Worm (Caenorhabditis elegans) whole organism, L2 larva: Measurements from ENCODE around the gene rgs-2.

Source experiments
- C34F6.9 ChIP-seq: fragments of 150-350 bp; optimal IDR thresholded peaks from 2 replicates; lab custom pipeline; 2014; ENCODE audit warnings: missing biosample characterization, missing genetic modification characterization
- R02D3.7 ChIP-seq: fragments of 150-350 bp; optimal IDR thresholded peaks from 2 replicates; lab custom pipeline; 2014; ENCODE audit warnings: missing biosample characterization, missing genetic modification characterization
- Y55F3AM.14 ChIP-seq: fragments of 200-800 bp; sonication (Bioruptor generic); optimal IDR thresholded peaks from 2 replicates; lab custom pipeline; 2018; ENCODE audit warnings: mild to moderate bottlenecking, missing genetic modification characterization, missing compliant biosample characterization
- ZK546.5 ChIP-seq: sonication (generic microtip); optimal IDR thresholded peaks from 2 replicates; lab custom pipeline; 2017; ENCODE audit warnings: missing biosample characterization, missing genetic modification characterization
- aly-2 ChIP-seq: fragments of 150-350 bp; optimal IDR thresholded peaks from 2 replicates; lab custom pipeline; 2014; ENCODE audit warnings: missing biosample characterization, missing genetic modification characterization
- blmp-1 ChIP-seq: sonication (generic microtip); optimal IDR thresholded peaks from 2 replicates; lab custom pipeline; 2017; ENCODE audit warnings: missing genetic modification characterization, mild to moderate bottlenecking, missing compliant biosample characterization, antibody characterized with exemption, moderate library complexity; ENCODE audit not compliant: insufficient read depth
- ceh-16 ChIP-seq: fragments of 150-350 bp; optimal IDR thresholded peaks from 2 replicates; lab custom pipeline; 2014; ENCODE audit warnings: missing biosample characterization, missing genetic modification characterization
- crh-2 ChIP-seq: sonication (generic microtip); optimal IDR thresholded peaks from 2 replicates; lab custom pipeline; 2017; ENCODE audit warnings: missing biosample characterization, missing genetic modification characterization
- dmd-4 ChIP-seq: sonication (generic microtip); optimal IDR thresholded peaks from 2 replicates; lab custom pipeline; 2017; ENCODE audit warnings: missing biosample characterization, missing genetic modification characterization
- egl-27 ChIP-seq: sonication (generic microtip); optimal IDR thresholded peaks from 3 replicates; lab custom pipeline; 2017; ENCODE audit warnings: missing biosample characterization, missing genetic modification reagents, missing genetic modification characterization
- elt-1 ChIP-seq: fragments of 150-350 bp; optimal IDR thresholded peaks from 2 replicates; lab custom pipeline; 2014; ENCODE audit warnings: missing biosample characterization, missing genetic modification characterization
- elt-3 ChIP-seq: sonication (generic microtip); optimal IDR thresholded peaks from 2 replicates; lab custom pipeline; 2017; ENCODE audit warnings: missing biosample characterization, missing genetic modification characterization
- fos-1 ChIP-seq: fragments of 150-350 bp; optimal IDR thresholded peaks from 2 replicates; lab custom pipeline; 2014; ENCODE audit warnings: missing biosample characterization, missing genetic modification characterization
- lin-13 ChIP-seq: fragments of 150-350 bp; optimal IDR thresholded peaks from 2 replicates; lab custom pipeline; 2014; ENCODE audit warnings: missing biosample characterization, missing genetic modification reagents, missing genetic modification characterization
- lin-39 ChIP-seq: fragments of 150-350 bp; optimal IDR thresholded peaks from 2 replicates; lab custom pipeline; 2014; ENCODE audit warnings: missing biosample characterization, missing genetic modification reagents, missing genetic modification characterization
- lsy-2 ChIP-seq, 2 experiments: fragments of 150-350 bp in 1 of 2; sonication (generic microtip) in 1 of 2; optimal IDR thresholded peaks; 2 replicates each; lab custom pipeline; 2014 to 2017; ENCODE audit warnings: missing biosample characterization in 2 of 2, missing genetic modification characterization in 2 of 2
- mab-5 ChIP-seq: fragments of 150-350 bp; optimal IDR thresholded peaks from 2 replicates; lab custom pipeline; 2014; ENCODE audit warnings: missing biosample characterization, missing genetic modification characterization
- mdl-1 ChIP-seq, 2 experiments: fragments of 150-350 bp in 1 of 2; sonication (generic microtip) in 1 of 2; optimal IDR thresholded peaks; 2 replicates each; lab custom pipeline; 2017; ENCODE audit warnings: missing biosample characterization in 2 of 2, missing genetic modification characterization in 2 of 2
- nhr-10 ChIP-seq: sonication (generic microtip); optimal IDR thresholded peaks from 2 replicates; lab custom pipeline; 2017; ENCODE audit warnings: missing biosample characterization, missing genetic modification characterization
- nhr-11 ChIP-seq: fragments of 150-350 bp; optimal IDR thresholded peaks from 2 replicates; lab custom pipeline; 2014; ENCODE audit warnings: missing biosample characterization, missing genetic modification characterization
- nhr-12 ChIP-seq: fragments of 150-350 bp; optimal IDR thresholded peaks from 2 replicates; lab custom pipeline; 2014; ENCODE audit warnings: missing biosample characterization, missing genetic modification characterization
- nhr-129 ChIP-seq: fragments of 150-350 bp; optimal IDR thresholded peaks from 2 replicates; lab custom pipeline; 2014; ENCODE audit warnings: missing biosample characterization, missing genetic modification characterization
- nhr-21 ChIP-seq: fragments of 150-350 bp; optimal IDR thresholded peaks from 2 replicates; lab custom pipeline; 2014; ENCODE audit warnings: missing biosample characterization, missing genetic modification characterization
- nhr-23 ChIP-seq: fragments of 150-350 bp; optimal IDR thresholded peaks from 2 replicates; lab custom pipeline; 2014; ENCODE audit warnings: missing biosample characterization, missing genetic modification reagents, missing genetic modification characterization
- nhr-237 ChIP-seq: fragments of 150-350 bp; optimal IDR thresholded peaks from 2 replicates; lab custom pipeline; 2014; ENCODE audit warnings: missing biosample characterization, missing genetic modification characterization
- nhr-25 ChIP-seq: fragments of 150-350 bp; sonication (generic microtip); optimal IDR thresholded peaks from 3 replicates; lab custom pipeline; 2014; ENCODE audit warnings: missing biosample characterization, missing genetic modification characterization
- nhr-77 ChIP-seq: fragments of 150-350 bp; optimal IDR thresholded peaks from 2 replicates; lab custom pipeline; 2014; ENCODE audit warnings: missing biosample characterization, missing genetic modification characterization
- peb-1 ChIP-seq: fragments of 150-350 bp; optimal IDR thresholded peaks from 2 replicates; lab custom pipeline; 2014; ENCODE audit warnings: missing biosample characterization, missing genetic modification characterization
- sem-4 ChIP-seq: fragments of 150-350 bp; optimal IDR thresholded peaks from 2 replicates; lab custom pipeline; 2014; ENCODE audit warnings: missing biosample characterization, missing genetic modification reagents, missing genetic modification characterization
- skn-1 ChIP-seq: sonication (generic microtip); optimal IDR thresholded peaks from 2 replicates; lab custom pipeline; 2017; ENCODE audit warnings: missing biosample characterization, missing genetic modification characterization
- snpc-4 ChIP-seq: fragments of 150-350 bp; optimal IDR thresholded peaks from 2 replicates; lab custom pipeline; 2014; ENCODE audit warnings: missing biosample characterization, missing genetic modification characterization
- unc-39 ChIP-seq: fragments of 150-350 bp; optimal IDR thresholded peaks from 2 replicates; lab custom pipeline; 2014; ENCODE audit warnings: missing biosample characterization, missing genetic modification characterization
- unc-55 ChIP-seq: fragments of 150-350 bp; sonication (generic microtip); optimal IDR thresholded peaks from 3 replicates; lab custom pipeline; 2014; ENCODE audit warnings: missing biosample characterization, missing genetic modification reagents, missing genetic modification characterization
- unc-62 ChIP-seq: fragments of 150-350 bp; optimal IDR thresholded peaks from 2 replicates; lab custom pipeline; 2014; ENCODE audit warnings: missing biosample characterization, missing genetic modification reagents, missing genetic modification characterization
- zag-1 ChIP-seq: fragments of 150-350 bp; optimal IDR thresholded peaks from 2 replicates; lab custom pipeline; 2014; ENCODE audit warnings: missing biosample characterization, missing genetic modification characterization
- ztf-1 ChIP-seq: fragments of 200-800 bp; sonication (Bioruptor generic); conservative IDR thresholded peaks from 2 replicates; pipeline ENCODE4 v1.3.6; 2022; ENCODE audit warnings: missing genetic modification characterization, missing compliant biosample characterization
- ztf-11 ChIP-seq: sonication (generic microtip); optimal IDR thresholded peaks from 2 replicates; lab custom pipeline; 2017; ENCODE audit warnings: missing biosample characterization, missing genetic modification characterization
- ztf-4 ChIP-seq: fragments of 150-350 bp; optimal IDR thresholded peaks from 2 replicates; lab custom pipeline; 2014; ENCODE audit warnings: missing biosample characterization, missing genetic modification characterization

The rgs-2 gene

DNA sequence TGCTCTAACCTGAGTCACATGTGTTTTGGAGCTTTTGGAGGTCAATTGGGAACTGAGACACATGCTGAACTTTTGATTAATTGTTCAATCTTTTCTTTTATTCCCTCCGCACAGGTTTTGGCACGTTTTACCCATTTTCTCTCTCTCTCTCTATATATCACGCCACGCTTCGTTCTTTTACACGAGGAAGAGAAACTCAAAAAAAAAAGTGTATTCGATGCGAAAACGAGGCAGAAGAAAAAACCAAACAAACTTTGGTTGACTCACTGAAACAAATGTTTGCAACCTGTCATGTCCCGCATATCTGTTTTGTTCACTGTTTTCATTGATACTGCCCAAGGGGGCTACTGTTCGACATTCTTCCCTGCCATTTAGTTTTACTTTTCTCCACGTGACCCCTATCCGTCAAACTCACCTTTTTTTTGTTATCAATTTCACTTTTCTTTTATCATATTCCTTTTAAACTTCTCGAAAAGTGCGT is 48.9 kb downstream of the rgs-2 start (continued):
- TF ChIP-seq Y55F3AM.14 (GFP tag; lab: Kevin White, UChicago) (no peak), crh-2 (tag; lab: Kevin White, UChicago) (no peak), aly-2 (tag; lab: Kevin White, UChicago) (no peak), unc-55 (GFP tag; lab: Kevin White, UChicago) (no peak), lin-39 (no peak), unc-39 (tag; lab: Kevin White, UChicago) (no peak), egl-27 (tag; lab: Kevin White, UChicago) (no peak), lsy-2 (tag; optimal IDR thresholded peaks at IDR 0.05; lab: Kevin White, UChicago) (no peak), ceh-16 (no peak), ZK546.5 (tag; lab: Kevin White, UChicago) (no peak), mdl-1 (tag; optimal IDR thresholded peaks at IDR 0.05; lab: Kevin White, UChicago) (peak in 1 of 2 experiments; percentile 40), nhr-25 (tag; lab: Kevin White, UChicago) (peak; percentile 57), ztf-1 (no peak), R02D3.7 (no peak), nhr-77 (tag; lab: Kevin White, UChicago) (no peak), blmp-1 (tag; lab: Kevin White, UChicago) (peak; percentile 80), nhr-11 (tag; lab: Kevin White, UChicago) (no peak), dmd-4 (no peak), nhr-129 (tag; lab: Kevin White, UChicago) (peak; percentile 49), unc-62 (GFP tag; lab: Kevin White, UChicago) (no peak), mab-5 (tag; lab: Kevin White, UChicago) (no peak), peb-1 (tag; lab: Kevin White, UChicago) (no peak), lin-13 (GFP tag; lab: Kevin White, UChicago) (no peak), fos-1 (peak; percentile 3), nhr-237 (tag; lab: Kevin White, UChicago) (no peak), elt-1 (tag; lab: Kevin White, UChicago) (no peak), nhr-10 (tag; lab: Kevin White, UChicago) (no peak)

DNA sequence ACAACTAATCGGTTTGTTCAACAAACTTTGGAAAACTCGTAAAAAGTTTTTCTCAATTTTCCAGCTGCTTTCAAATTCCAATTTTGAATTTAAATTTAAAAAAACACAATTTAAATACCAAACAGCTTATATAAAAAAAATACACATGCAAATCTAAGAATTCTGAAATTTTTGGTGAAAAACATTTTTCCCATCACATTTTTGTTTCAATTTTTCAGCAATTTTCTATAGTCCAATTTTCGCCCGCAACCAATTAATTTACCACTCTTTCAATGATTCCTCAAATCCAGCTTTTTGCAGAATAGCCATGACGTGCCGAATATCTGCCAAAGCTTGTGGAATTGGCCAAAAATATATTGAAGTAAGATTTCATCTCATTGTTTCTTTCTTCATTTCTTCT is 49.3 kb downstream of the rgs-2 start, which contains the start of gene cept-1:
TSS of gene cept-1 (plus strand) at position 301 of the 400 bp plus-strand sequence.
- TF ChIP-seq zag-1 (tag; lab: Kevin White, UChicago): no peak
- no peak for TF ChIP-seq lsy-2 (tag; optimal IDR thresholded peaks at IDR 0.05; lab: Kevin White, UChicago)
- TF ChIP-seq skn-1 (tag; lab: Kevin White, UChicago): no peak
- no peak for TF ChIP-seq lin-39
- TF ChIP-seq elt-3: no peak
- TF ChIP-seq ztf-11 (tag; lab: Kevin White, UChicago): no peak
- no peak for TF ChIP-seq nhr-12 (tag; lab: Kevin White, UChicago)
- no peak for TF ChIP-seq snpc-4
- TF ChIP-seq aly-2 (tag; lab: Kevin White, UChicago): no peak
- no peak for TF ChIP-seq nhr-21 (tag; lab: Kevin White, UChicago)
- no peak for TF ChIP-seq fos-1
- no peak for TF ChIP-seq ZK546.5 (tag; lab: Kevin White, UChicago)
- TF ChIP-seq blmp-1 (tag; lab: Kevin White, UChicago): no peak

DNA sequence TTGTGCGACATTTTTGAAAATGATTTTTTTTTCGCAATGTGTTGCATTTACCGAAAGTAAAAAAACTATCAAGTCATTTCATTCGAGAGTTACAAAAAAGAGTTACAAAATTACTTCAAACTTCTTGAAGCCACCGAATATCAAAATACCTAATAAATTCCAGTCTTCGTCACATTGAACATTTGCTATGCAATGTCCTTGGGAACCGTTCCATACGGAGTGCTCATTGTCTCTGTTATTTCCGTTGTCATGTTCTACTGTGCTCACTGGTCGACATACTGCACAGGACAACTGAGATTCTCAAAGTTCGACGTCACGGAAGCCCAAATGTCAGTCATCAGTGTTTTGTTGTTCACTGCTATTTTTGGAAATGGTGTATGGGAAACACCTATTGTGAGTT is 51.6 kb downstream of the rgs-2 start:
- no peak for TF ChIP-seq nhr-21 (tag; lab: Kevin White, UChicago)
- no peak for TF ChIP-seq mab-5 (tag; lab: Kevin White, UChicago)
- TF ChIP-seq unc-62 (GFP tag; lab: Kevin White, UChicago): no peak
- no peak for TF ChIP-seq lin-39
- no peak for TF ChIP-seq sem-4 (tag; lab: Kevin White, UChicago)
- TF ChIP-seq ceh-16: no peak
- no peak for TF ChIP-seq ztf-4 (tag; lab: Kevin White, UChicago)
- TF ChIP-seq nhr-77 (tag; lab: Kevin White, UChicago): no peak
- TF ChIP-seq snpc-4: no peak
- TF ChIP-seq nhr-129 (tag; lab: Kevin White, UChicago): no peak
- no peak for TF ChIP-seq nhr-23 (tag; lab: Kevin White, UChicago)
- no peak for TF ChIP-seq elt-1 (tag; lab: Kevin White, UChicago)
- TF ChIP-seq blmp-1 (tag; lab: Kevin White, UChicago): no peak
- no peak for TF ChIP-seq mdl-1 (tag; optimal IDR thresholded peaks at IDR 0.05; lab: Kevin White, UChicago)
- no peak for TF ChIP-seq C34F6.9 (tag; lab: Kevin White, UChicago)
- no peak for TF ChIP-seq skn-1 (tag; lab: Kevin White, UChicago)
